Worm (Caenorhabditis elegans): ENCODE data around the gene F01F1.2.

F01F1.2 gene

ce11 chrIII:5921067-5921678 lies 42.8 kb downstream of the F01F1.2 start:
- no peak for TF ChIP-seq elt-1 (tag; optimal IDR thresholded peaks at IDR 0.05; ENCODE audit: borderline replicate concordance, insufficient read depth)
- no peak for TF ChIP-seq nhr-76 (tag; optimal IDR thresholded peaks at IDR 0.05)
- no peak for TF ChIP-seq nhr-12 (tag; optimal IDR thresholded peaks at IDR 0.05)

- no peak for TF ChIP-seq nhr-76 (tag; optimal IDR thresholded peaks at IDR 0.05)
- TF ChIP-seq snpc-4 (tag; optimal IDR thresholded peaks at IDR 0.05) = no peak
- no peak for TF ChIP-seq sem-2 (GFP tag; optimal IDR thresholded peaks at IDR 0.05)
- no peak for TF ChIP-seq ham-2 (GFP tag; optimal IDR thresholded peaks at IDR 0.05)
- TF ChIP-seq tbx-8 (GFP tag; optimal IDR thresholded peaks at IDR 0.05) = no peak
- TF ChIP-seq ztf-11 (tag; optimal IDR thresholded peaks at IDR 0.05) = no peak
- no peak for TF ChIP-seq lin-32 (GFP tag; optimal IDR thresholded peaks at IDR 0.05)
- TF ChIP-seq mep-1 (tag; optimal IDR thresholded peaks at IDR 0.05) = no peak
Measured at ce11 chrIII:5922236-5922635, 43.9 kb downstream of the F01F1.2 start.

- TF ChIP-seq nhr-76 (tag; optimal IDR thresholded peaks at IDR 0.05) (no peak), mep-1 (tag; optimal IDR thresholded peaks at IDR 0.05) (peak; percentile 4), lin-13 (tag; optimal IDR thresholded peaks at IDR 0.05) (peak; percentile 9), pha-4 (tag; optimal IDR thresholded peaks at IDR 0.05) (peak; percentile 1), ces-1 (GFP tag; optimal IDR thresholded peaks at IDR 0.05) (peak; percentile 72), unc-120 (tag; optimal IDR thresholded peaks at IDR 0.05; ENCODE audit: poor library complexity, severe bottlenecking) (no peak)
Measured at ce11 chrIII:5925724-5926123, 47.4 kb downstream of the F01F1.2 start, which contains the start of the genes dnc-2 and bcl-7. Gene dnc-2, minus strand, starts transcription at chrIII:5925756. Gene bcl-7, plus strand, starts transcription at chrIII:5926086.

All from whole organism, mixed stage, embryonic.